Worm (Caenorhabditis elegans): ENCODE measurements around the gene R01B10.2.

Gene R01B10.2

ce11 chrV:6053188-6053687, 12.0 kb upstream of the R01B10.2 start, which contains the start of gene seip-1:
Gene seip-1 (minus strand): TSS chrV:6053238.
- TF ChIP-seq ham-2 (GFP tag; optimal IDR thresholded peaks at IDR 0.05), result no peak
- no peak for TF ChIP-seq ceh-43 (GFP tag; optimal IDR thresholded peaks at IDR 0.05)
- TF ChIP-seq mep-1 (tag; optimal IDR thresholded peaks at IDR 0.05), result peak; percentile 91
- no peak for TF ChIP-seq elt-1 (tag; optimal IDR thresholded peaks at IDR 0.05; ENCODE audit: borderline replicate concordance, insufficient read depth)
- peak; percentile 68 for TF ChIP-seq lsy-2 (tag; optimal IDR thresholded peaks at IDR 0.05)
- no peak for TF ChIP-seq flh-1 (GFP tag; optimal IDR thresholded peaks at IDR 0.05)
- TF ChIP-seq ceh-39 (tag; optimal IDR thresholded peaks at IDR 0.05), result peak; percentile 54
- no peak for TF ChIP-seq zip-8 (tag; optimal IDR thresholded peaks at IDR 0.05)
- no peak for TF ChIP-seq mab-5 (tag; optimal IDR thresholded peaks at IDR 0.05)
- peak; percentile 80 for TF ChIP-seq ces-1 (GFP tag; optimal IDR thresholded peaks at IDR 0.05)
- peak; percentile 5 for TF ChIP-seq unc-120 (tag; optimal IDR thresholded peaks at IDR 0.05; ENCODE audit: poor library complexity, severe bottlenecking)
- TF ChIP-seq hlh-1 (tag; optimal IDR thresholded peaks at IDR 0.05), result peak; percentile 46
- TF ChIP-seq lin-32 (GFP tag; optimal IDR thresholded peaks at IDR 0.05), result no peak
- TF ChIP-seq unc-39 (tag; optimal IDR thresholded peaks at IDR 0.05), result no peak
- TF ChIP-seq bed-3 (GFP tag; optimal IDR thresholded peaks at IDR 0.05), result no peak
- TF ChIP-seq drap-1 (GFP tag; optimal IDR thresholded peaks at IDR 0.05), result no peak
- no peak for TF ChIP-seq ztf-11 (tag; optimal IDR thresholded peaks at IDR 0.05)
- no peak for TF ChIP-seq snpc-4 (tag; optimal IDR thresholded peaks at IDR 0.05)
- TF ChIP-seq sptf-1 (tag; optimal IDR thresholded peaks at IDR 0.05), result peak; percentile 28
- TF ChIP-seq nhr-28 (tag; optimal IDR thresholded peaks at IDR 0.05), result no peak
- TF ChIP-seq M03D4.4 (tag; optimal IDR thresholded peaks at IDR 0.05), result no peak
- peak; percentile 72 for TF ChIP-seq nhr-237 (tag; optimal IDR thresholded peaks at IDR 0.05)
- peak; percentile 82 for TF ChIP-seq unc-62 (GFP tag; optimal IDR thresholded peaks at IDR 0.05)
- TF ChIP-seq mls-2 (tag; optimal IDR thresholded peaks at IDR 0.05), result peak; percentile 65
- TF ChIP-seq nhr-76 (tag; optimal IDR thresholded peaks at IDR 0.05), result no peak
- no peak for TF ChIP-seq cnd-1 (tag; optimal IDR thresholded peaks at IDR 0.05)
- no peak for TF ChIP-seq tbx-8 (GFP tag; optimal IDR thresholded peaks at IDR 0.05)
- TF ChIP-seq nhr-2 (tag; optimal IDR thresholded peaks at IDR 0.05), result no peak
- TF ChIP-seq elt-3 (tag; optimal IDR thresholded peaks at IDR 0.05), result no peak
- no peak for TF ChIP-seq ceh-83 (GFP tag; optimal IDR thresholded peaks at IDR 0.05)
- TF ChIP-seq lin-13 (tag; optimal IDR thresholded peaks at IDR 0.05), result peak; percentile 52
- no peak for TF ChIP-seq sem-2 (GFP tag; optimal IDR thresholded peaks at IDR 0.05)
- TF ChIP-seq pha-4 (tag; optimal IDR thresholded peaks at IDR 0.05), result peak; percentile 76
- no peak for TF ChIP-seq nhr-12 (tag; optimal IDR thresholded peaks at IDR 0.05)
- TF ChIP-seq blmp-1 (tag; optimal IDR thresholded peaks at IDR 0.05), result no peak

- TF ChIP-seq nhr-76 (tag; optimal IDR thresholded peaks at IDR 0.05), result no peak
- TF ChIP-seq M03D4.4 (tag; optimal IDR thresholded peaks at IDR 0.05), result no peak
- TF ChIP-seq elt-1 (tag; optimal IDR thresholded peaks at IDR 0.05; ENCODE audit: borderline replicate concordance, insufficient read depth), result no peak
- no peak for TF ChIP-seq ceh-39 (tag; optimal IDR thresholded peaks at IDR 0.05)
- no peak for TF ChIP-seq elt-3 (tag; optimal IDR thresholded peaks at IDR 0.05)
- no peak for TF ChIP-seq unc-120 (tag; optimal IDR thresholded peaks at IDR 0.05; ENCODE audit: poor library complexity, severe bottlenecking)
- TF ChIP-seq nhr-12 (tag; optimal IDR thresholded peaks at IDR 0.05), result no peak
- no peak for TF ChIP-seq mab-5 (tag; optimal IDR thresholded peaks at IDR 0.05)
- TF ChIP-seq ceh-43 (GFP tag; optimal IDR thresholded peaks at IDR 0.05), result no peak
- TF ChIP-seq blmp-1 (tag; optimal IDR thresholded peaks at IDR 0.05), result no peak
These were observed 9.9 kb upstream of the R01B10.2 start, which contains the start of gene jamp-1 for ce11 chrV:6051159-6051558. Gene jamp-1 (minus strand): TSS chrV:6051259.

ce11 chrV:6047818-6048217, 6.5 kb upstream of the R01B10.2 start, which contains the start of gene pgap-3:
Gene pgap-3 (minus strand): TSS chrV:6047918.
- TF ChIP-seq mep-1 (tag; optimal IDR thresholded peaks at IDR 0.05) (no peak), pha-4 (tag; optimal IDR thresholded peaks at IDR 0.05) (no peak), blmp-1 (tag; optimal IDR thresholded peaks at IDR 0.05) (no peak), bed-3 (GFP tag; optimal IDR thresholded peaks at IDR 0.05) (no peak), ceh-83 (GFP tag; optimal IDR thresholded peaks at IDR 0.05) (no peak), lin-13 (tag; optimal IDR thresholded peaks at IDR 0.05) (no peak), unc-62 (GFP tag; optimal IDR thresholded peaks at IDR 0.05) (no peak), mab-5 (tag; optimal IDR thresholded peaks at IDR 0.05) (no peak)

All from whole organism, mixed stage, embryonic.